Worm (Caenorhabditis elegans) whole organism, late embryonic: Measurements from ENCODE around the gene Y57E12AR.1.

Experiments
- C08G9.2 ChIP-seq: sonication (generic microtip); optimal IDR thresholded peaks from 2 replicates; lab custom pipeline; 2016; ENCODE audit warnings: mild to moderate bottlenecking, missing genetic modification characterization, moderate library complexity, missing compliant biosample characterization
- F13H6.1 ChIP-seq: sonication (generic microtip); optimal IDR thresholded peaks from 2 replicates; lab custom pipeline; 2016; ENCODE audit warnings: missing genetic modification characterization, missing compliant biosample characterization
- K09A11.1 ChIP-seq: sonication (generic microtip); optimal IDR thresholded peaks from 2 replicates; lab custom pipeline; 2017; ENCODE audit warnings: antibody characterized with exemption, mild to moderate bottlenecking, missing genetic modification characterization, missing compliant biosample characterization; ENCODE audit not compliant: insufficient read depth
- T23F11.4 ChIP-seq: fragments of 200-800 bp; sonication (Bioruptor generic); optimal IDR thresholded peaks from 2 replicates; lab custom pipeline; 2018; ENCODE audit warnings: mild to moderate bottlenecking, missing genetic modification characterization, missing compliant biosample characterization
- Y22D7AL.16 ChIP-seq: sonication (generic microtip); optimal IDR thresholded peaks from 2 replicates; lab custom pipeline; 2016; ENCODE audit warnings: missing genetic modification characterization, missing compliant biosample characterization
- ceh-14 ChIP-seq: sonication (generic microtip); optimal IDR thresholded peaks from 2 replicates; lab custom pipeline; 2016; ENCODE audit warnings: missing genotype, missing genetic modification characterization, missing compliant biosample characterization
- ceh-19 ChIP-seq: fragments of 200-800 bp; sonication (Bioruptor generic); optimal IDR thresholded peaks from 2 replicates; lab custom pipeline; 2018; ENCODE audit warnings: mild to moderate bottlenecking, missing genetic modification characterization, missing compliant biosample characterization
- ceh-2 ChIP-seq: sonication (generic microtip); optimal IDR thresholded peaks from 2 replicates; lab custom pipeline; 2016; ENCODE audit warnings: missing genotype, missing genetic modification characterization, missing compliant biosample characterization
- ceh-22 ChIP-seq: sonication (generic microtip); optimal IDR thresholded peaks from 2 replicates; lab custom pipeline; 2017; ENCODE audit warnings: missing biosample characterization, missing genetic modification characterization
- ceh-24 ChIP-seq: sonication (generic microtip); optimal IDR thresholded peaks from 2 replicates; lab custom pipeline; 2016; ENCODE audit warnings: mild to moderate bottlenecking, missing genetic modification characterization, missing compliant biosample characterization
- ceh-30 ChIP-seq: fragments of 150-350 bp; optimal IDR thresholded peaks from 2 replicates; lab custom pipeline; 2014; ENCODE audit warnings: missing biosample characterization, missing genetic modification characterization
- ceh-31 ChIP-seq: sonication (generic microtip); optimal IDR thresholded peaks from 2 replicates; lab custom pipeline; 2016; ENCODE audit warnings: missing genetic modification characterization, missing compliant biosample characterization
- ceh-34 ChIP-seq: sonication (generic microtip); optimal IDR thresholded peaks from 2 replicates; lab custom pipeline; 2016; ENCODE audit warnings: mild to moderate bottlenecking, missing genetic modification characterization, missing compliant biosample characterization
- ceh-48 ChIP-seq: sonication (generic microtip); optimal IDR thresholded peaks from 2 replicates; lab custom pipeline; 2016; ENCODE audit warnings: missing genetic modification characterization, inconsistent platforms, missing compliant biosample characterization
- ceh-6 ChIP-seq: fragments of 200-800 bp; sonication (Bioruptor generic); optimal IDR thresholded peaks from 2 replicates; lab custom pipeline; 2018; ENCODE audit warnings: mild to moderate bottlenecking, missing genetic modification characterization, missing compliant biosample characterization
- ceh-9 ChIP-seq: sonication (generic microtip); optimal IDR thresholded peaks from 2 replicates; lab custom pipeline; 2016; ENCODE audit warnings: mild to moderate bottlenecking, missing genetic modification characterization, inconsistent platforms, missing compliant biosample characterization
- dmd-4 ChIP-seq: sonication (generic microtip); optimal IDR thresholded peaks from 2 replicates; lab custom pipeline; 2016; ENCODE audit warnings: borderline replicate concordance, missing genetic modification characterization, missing compliant biosample characterization
- elt-2 ChIP-seq: sonication (generic microtip); optimal IDR thresholded peaks from 2 replicates; lab custom pipeline; 2016; ENCODE audit warnings: missing genetic modification reagents, missing genetic modification characterization, missing compliant biosample characterization
- elt-4 ChIP-seq: sonication (generic microtip); optimal IDR thresholded peaks from 2 replicates; lab custom pipeline; 2016; ENCODE audit warnings: missing genetic modification characterization, missing compliant biosample characterization
- eyg-1 ChIP-seq: sonication (generic microtip); optimal IDR thresholded peaks from 2 replicates; lab custom pipeline; 2016; ENCODE audit warnings: missing genotype, missing genetic modification characterization, missing compliant biosample characterization
- fkh-10 ChIP-seq: fragments of 150-350 bp; optimal IDR thresholded peaks from 2 replicates; lab custom pipeline; 2014; ENCODE audit warnings: missing biosample characterization, missing genetic modification reagents, missing genetic modification characterization
- gmeb-2 ChIP-seq: sonication (generic microtip); optimal IDR thresholded peaks from 2 replicates; lab custom pipeline; 2016; ENCODE audit warnings: missing genetic modification characterization, inconsistent platforms, missing compliant biosample characterization
- hlh-13 ChIP-seq: fragments of 200-800 bp; sonication (Bioruptor generic); optimal IDR thresholded peaks from 2 replicates; lab custom pipeline; 2018; ENCODE audit warnings: mild to moderate bottlenecking, missing genetic modification characterization, missing compliant biosample characterization
- hlh-15 ChIP-seq: sonication (generic microtip); optimal IDR thresholded peaks from 2 replicates; lab custom pipeline; 2016; ENCODE audit warnings: missing genetic modification characterization, missing compliant biosample characterization
- hlh-30 ChIP-seq: sonication (generic microtip); optimal IDR thresholded peaks from 2 replicates; lab custom pipeline; 2017; ENCODE audit warnings: antibody characterized with exemption, missing genetic modification characterization, missing compliant biosample characterization; ENCODE audit not compliant: insufficient read depth
- hlh-6 ChIP-seq: sonication (generic microtip); optimal IDR thresholded peaks from 2 replicates; lab custom pipeline; 2016; ENCODE audit warnings: missing genotype, missing genetic modification characterization, missing compliant biosample characterization
- hlh-8 ChIP-seq: sonication (generic microtip); optimal IDR thresholded peaks from 2 replicates; lab custom pipeline; 2016; ENCODE audit warnings: missing genotype, missing genetic modification characterization, missing compliant biosample characterization
- lin-11 ChIP-seq: fragments of 200-800 bp; sonication (Bioruptor generic); optimal IDR thresholded peaks from 2 replicates; lab custom pipeline; 2018; ENCODE audit warnings: mild to moderate bottlenecking, missing genetic modification characterization, missing compliant biosample characterization
- mec-3 ChIP-seq: sonication (generic microtip); optimal IDR thresholded peaks from 2 replicates; lab custom pipeline; 2016; ENCODE audit warnings: borderline replicate concordance, missing genetic modification characterization, missing compliant biosample characterization
- nhr-11 ChIP-seq: fragments of 150-350 bp; optimal IDR thresholded peaks from 2 replicates; lab custom pipeline; 2014; ENCODE audit warnings: missing biosample characterization, missing genetic modification characterization
- nhr-232 ChIP-seq: sonication (generic microtip); optimal IDR thresholded peaks from 2 replicates; lab custom pipeline; 2016; ENCODE audit warnings: missing genetic modification characterization, missing compliant biosample characterization
- pag-3 ChIP-seq: sonication (generic microtip); optimal IDR thresholded peaks from 2 replicates; lab custom pipeline; 2016; ENCODE audit warnings: missing compliant biosample characterization, missing genetic modification characterization, borderline replicate concordance
- pqm-1 ChIP-seq: sonication (generic microtip); optimal IDR thresholded peaks from 2 replicates; lab custom pipeline; 2016; ENCODE audit warnings: missing genetic modification characterization, missing compliant biosample characterization
- ref-2 ChIP-seq: sonication (generic microtip); optimal IDR thresholded peaks from 2 replicates; lab custom pipeline; 2016; ENCODE audit warnings: missing genetic modification characterization, missing compliant biosample characterization
- sox-4 ChIP-seq: sonication (generic microtip); optimal IDR thresholded peaks from 2 replicates; lab custom pipeline; 2017; ENCODE audit warnings: mild to moderate bottlenecking, missing genetic modification characterization, inconsistent platforms, missing compliant biosample characterization
- ttx-3 ChIP-seq: sonication (generic microtip); optimal IDR thresholded peaks from 2 replicates; lab custom pipeline; 2016; ENCODE audit warnings: missing genetic modification reagents, missing genetic modification characterization, missing compliant biosample characterization
- unc-42 ChIP-seq: sonication (generic microtip); optimal IDR thresholded peaks from 2 replicates; lab custom pipeline; 2016; ENCODE audit warnings: missing genotype, missing genetic modification characterization, missing compliant biosample characterization
- zip-5 ChIP-seq: sonication (generic microtip); optimal IDR thresholded peaks from 2 replicates; lab custom pipeline; 2016; ENCODE audit warnings: missing genetic modification characterization, missing compliant biosample characterization

Gene Y57E12AR.1

ce11 chrV:7053100-7053499 is 12.0 kb downstream of the Y57E12AR.1 start, which contains the start of gene txt-17:
txt-17 (minus strand) TSS chrV:7053200.
- TF ChIP-seq ceh-34 (tag; lab: Kevin White, UChicago) (no peak), lin-11 (tag; lab: Kevin White, UChicago) (no peak), gmeb-2 (tag; lab: Kevin White, UChicago) (no peak), ceh-24 (no peak), pqm-1 (tag; lab: Kevin White, UChicago) (no peak), dmd-4 (tag; lab: Kevin White, UChicago) (no peak), ceh-6 (no peak), fkh-10 (GFP tag; lab: Kevin White, UChicago) (no peak), pag-3 (tag; lab: Kevin White, UChicago) (no peak), elt-4 (no peak), ceh-9 (tag; lab: Kevin White, UChicago) (no peak), mec-3 (tag; lab: Kevin White, UChicago) (no peak), ceh-48 (tag; lab: Kevin White, UChicago) (no peak), ref-2 (tag; lab: Kevin White, UChicago) (no peak), ceh-31 (tag; lab: Kevin White, UChicago) (no peak), F13H6.1 (tag; lab: Kevin White, UChicago) (no peak), ttx-3 (tag; lab: Kevin White, UChicago) (no peak), hlh-6 (tag; lab: Kevin White, UChicago) (no peak)

- no peak for TF ChIP-seq Y22D7AL.16
- TF ChIP-seq ceh-2 (tag; lab: Kevin White, UChicago) = no peak
- TF ChIP-seq ttx-3 (tag; lab: Kevin White, UChicago) = no peak
- TF ChIP-seq ceh-19 (GFP tag; lab: Kevin White, UChicago) = no peak
- TF ChIP-seq C08G9.2 = no peak
- TF ChIP-seq hlh-13 (GFP tag; lab: Kevin White, UChicago) = no peak
- no peak for TF ChIP-seq unc-42
- no peak for TF ChIP-seq ceh-6
- TF ChIP-seq nhr-11 = no peak
- TF ChIP-seq T23F11.4 (GFP tag; lab: Kevin White, UChicago) = no peak
These were observed 13.9 kb downstream of the Y57E12AR.1 start, which contains the start of the genes tofu-2 and spig-1 for ce11 chrV:7051133-7051765. tofu-2 (minus strand) TSS chrV:7051248. spig-1 (plus strand) TSS chrV:7051715.

ce11 chrV:7050153-7050552 is 15.0 kb downstream of the Y57E12AR.1 start:
- TF ChIP-seq K09A11.1 (tag; lab: Kevin White, UChicago) (no peak), ceh-22 (tag; lab: Kevin White, UChicago) (no peak), eyg-1 (tag; lab: Kevin White, UChicago) (no peak), ttx-3 (tag; lab: Kevin White, UChicago) (no peak), ceh-30 (tag; lab: Kevin White, UChicago) (no peak), hlh-8 (tag; lab: Kevin White, UChicago) (no peak), sox-4 (tag; lab: Kevin White, UChicago) (no peak), elt-2 (no peak), ceh-14 (tag; lab: Kevin White, UChicago) (no peak), hlh-15 (no peak), nhr-232 (tag; lab: Kevin White, UChicago) (no peak), gmeb-2 (tag; lab: Kevin White, UChicago) (no peak)

ce11 chrV:7047512-7047911 is 17.6 kb downstream of the Y57E12AR.1 start, which contains the start of gene F20A1.8:
F20A1.8 (minus strand) TSS chrV:7047612.
- no peak for TF ChIP-seq zip-5 (tag; lab: Kevin White, UChicago)
- no peak for TF ChIP-seq hlh-30 (tag; lab: Kevin White, UChicago)
- no peak for TF ChIP-seq ceh-48 (tag; lab: Kevin White, UChicago)
